Worm (Caenorhabditis elegans) whole organism, late embryonic: ENCODE data around the gene C04E6.7.

Experiments
- ama-1 ChIP-seq: fragments of 150-350 bp; optimal IDR thresholded peaks from 2 replicates; lab custom pipeline; 2014
- fkh-10 ChIP-seq: fragments of 150-350 bp; optimal IDR thresholded peaks from 2 replicates; lab custom pipeline; 2014; ENCODE audit warnings: missing biosample characterization, missing genetic modification reagents, missing genetic modification characterization

- TF ChIP-seq ama-1 (lab: Kevin White, UChicago): no peak
- no peak for TF ChIP-seq fkh-10 (GFP tag; lab: Kevin White, UChicago)
Observed at ce11 chrV:5865085-5865484, 28.0 kb upstream of the C04E6.7 start, which contains the start of gene F26F12.5.
